Worm (Caenorhabditis elegans): Measurements from ENCODE around the gene vit-5.

- no peak for TF ChIP-seq fkh-6 (tag; optimal IDR thresholded peaks at IDR 0.05)
- no peak for TF ChIP-seq elt-2 (tag; optimal IDR thresholded peaks at IDR 0.05)
- no peak for TF ChIP-seq ceh-6 (GFP tag; optimal IDR thresholded peaks at IDR 0.05)
- no peak for TF ChIP-seq sdc-2 (tag; optimal IDR thresholded peaks at IDR 0.05)
- no peak for TF ChIP-seq tbx-2 (tag; optimal IDR thresholded peaks at IDR 0.05)
- TF ChIP-seq rnt-1 (tag; optimal IDR thresholded peaks at IDR 0.05) = no peak
- TF ChIP-seq dmd-4 (tag; optimal IDR thresholded peaks at IDR 0.05; ENCODE audit: borderline replicate concordance) = no peak
- no peak for TF ChIP-seq K02D7.2 (tag; optimal IDR thresholded peaks at IDR 0.05)
- TF ChIP-seq ama-1 (optimal IDR thresholded peaks at IDR 0.05) = no peak
Measured at ce11 chrX:3444514-3444913, 41.2 kb downstream of the vit-5 start, which contains the start of gene ZK813.7.
